Worm (Caenorhabditis elegans) whole organism, L4 larva: ENCODE data around the gene hpx-2.

Experiments used
- D1046.2 ChIP-seq: fragments of 200-800 bp; sonication (Bioruptor generic); IDR thresholded peaks from 2 replicates; pipeline ENCODE4 v1.3.6; 2022; ENCODE audit warnings: missing genetic modification characterization, missing compliant biosample characterization
- F26F4.8 ChIP-seq: fragments of 200-800 bp; sonication (Bioruptor generic); conservative IDR thresholded peaks from 2 replicates; pipeline ENCODE4 v1.3.6; 2022; ENCODE audit warnings: missing genetic modification characterization, missing compliant biosample characterization
- F49E8.2 ChIP-seq: sonication (generic microtip); optimal IDR thresholded peaks from 2 replicates; lab custom pipeline; 2016; ENCODE audit warnings: missing compliant biosample characterization, mild to moderate bottlenecking, missing genetic modification characterization, borderline replicate concordance
- Y48G9A.11 ChIP-seq: fragments of 200-800 bp; sonication (Bioruptor generic); IDR thresholded peaks from 2 replicates; pipeline ENCODE4 v1.3.6; 2022; ENCODE audit warnings: missing genetic modification reagents, missing genetic modification characterization, missing compliant biosample characterization
- aha-1 ChIP-seq: fragments of 150-350 bp; peaks from one replicate; lab custom pipeline; 2014; ENCODE audit warnings: missing biosample characterization, missing genetic modification characterization
- aly-2 ChIP-seq: sonication (generic microtip); optimal IDR thresholded peaks from 2 replicates; lab custom pipeline; 2018; ENCODE audit warnings: missing biosample characterization, missing genetic modification characterization
- ama-1 ChIP-seq: fragments of 150-350 bp; optimal IDR thresholded peaks from 2 replicates; lab custom pipeline; 2014; ENCODE audit warnings: inconsistent platforms, mixed read lengths
- arid-1 ChIP-seq: fragments of 200-800 bp; sonication (Bioruptor generic); conservative IDR thresholded peaks from 2 replicates; pipeline ENCODE4 v1.3.6; 2022; ENCODE audit warnings: missing genetic modification reagents, missing genetic modification characterization, missing compliant biosample characterization
- attf-4 ChIP-seq: sonication (generic microtip); optimal IDR thresholded peaks from 3 replicates; lab custom pipeline; 2017; ENCODE audit warnings: missing biosample characterization, missing genetic modification characterization
- ceh-20 ChIP-seq: fragments of 200-800 bp; sonication (Bioruptor generic); IDR thresholded peaks from 2 replicates; pipeline ENCODE4 v1.3.6; 2022; ENCODE audit warnings: missing genetic modification reagents, missing genetic modification characterization, missing compliant biosample characterization
- ceh-44 ChIP-seq: fragments of 200-800 bp; sonication (Bioruptor generic); IDR thresholded peaks from 2 replicates; pipeline ENCODE4 v1.3.6; 2022; ENCODE audit warnings: missing genetic modification reagents, missing genetic modification characterization, missing compliant biosample characterization
- cey-2 ChIP-seq: sonication (generic microtip); optimal IDR thresholded peaks from 3 replicates; lab custom pipeline; 2017; ENCODE audit warnings: missing genetic modification characterization, mild to moderate bottlenecking, missing compliant biosample characterization, antibody characterized with exemption, borderline replicate concordance; ENCODE audit not compliant: insufficient read depth
- ctbp-1 ChIP-seq: fragments of 200-800 bp; sonication (Bioruptor generic); IDR thresholded peaks from 2 replicates; pipeline ENCODE4 v1.3.6; 2022; ENCODE audit warnings: missing genetic modification reagents, missing genetic modification characterization, missing compliant biosample characterization
- daf-19 ChIP-seq: fragments of 200-800 bp; sonication (Bioruptor generic); conservative IDR thresholded peaks from 2 replicates; pipeline ENCODE4 v1.3.6; 2022; ENCODE audit warnings: missing genetic modification characterization, missing compliant biosample characterization
- daf-8 ChIP-seq: fragments of 200-800 bp; sonication (Bioruptor generic); IDR thresholded peaks from 2 replicates; pipeline ENCODE4 v1.3.6; 2022; ENCODE audit warnings: missing genetic modification characterization, missing compliant biosample characterization
- egl-43 ChIP-seq: fragments of 200-800 bp; sonication (Bioruptor generic); IDR thresholded peaks from 2 replicates; pipeline ENCODE4 v1.3.6; 2022; ENCODE audit warnings: missing genetic modification reagents, missing genetic modification characterization, missing compliant biosample characterization
- fkh-10 ChIP-seq: fragments of 150-350 bp; optimal IDR thresholded peaks from 2 replicates; lab custom pipeline; 2014; ENCODE audit warnings: missing biosample characterization, missing genetic modification reagents, missing genetic modification characterization
- hlh-30 ChIP-seq: sonication (generic microtip); optimal IDR thresholded peaks from 2 replicates; lab custom pipeline; 2017; ENCODE audit warnings: antibody characterized with exemption, mild to moderate bottlenecking, missing genetic modification characterization, missing compliant biosample characterization; ENCODE audit not compliant: insufficient read depth
- hmg-1.1 ChIP-seq: fragments of 200-800 bp; sonication (Bioruptor generic); IDR thresholded peaks from 2 replicates; pipeline ENCODE4 v1.3.6; 2022; ENCODE audit warnings: missing genetic modification reagents, missing genetic modification characterization, missing compliant biosample characterization
- jun-1 ChIP-seq: fragments of 150-350 bp; optimal IDR thresholded peaks from 2 replicates; lab custom pipeline; 2014; ENCODE audit warnings: missing biosample characterization, missing genetic modification reagents, missing genetic modification characterization
- lim-7 ChIP-seq: fragments of 200-800 bp; sonication (Bioruptor generic); IDR thresholded peaks from 2 replicates; pipeline ENCODE4 v1.3.6; 2022; ENCODE audit warnings: missing genetic modification characterization, missing compliant biosample characterization
- lin-1 ChIP-seq: fragments of 200-800 bp; sonication (Bioruptor generic); IDR thresholded peaks from 2 replicates; pipeline ENCODE4 v1.3.6; 2022; ENCODE audit warnings: missing genetic modification reagents, missing genetic modification characterization, missing compliant biosample characterization
- lin-29 ChIP-seq: fragments of 200-800 bp; sonication (Bioruptor generic); IDR thresholded peaks from 2 replicates; pipeline ENCODE4 v1.3.6; 2022; ENCODE audit warnings: missing genetic modification reagents, missing genetic modification characterization, missing compliant biosample characterization
- lin-38 ChIP-seq: fragments of 200-800 bp; sonication (Bioruptor generic); IDR thresholded peaks from 2 replicates; pipeline ENCODE4 v1.3.6; 2022; ENCODE audit warnings: missing genetic modification reagents, missing genetic modification characterization, missing compliant biosample characterization
- lsy-2 ChIP-seq, 2 experiments: fragments of 150-350 bp in 1 of 2; sonication (generic microtip) in 1 of 2; optimal IDR thresholded peaks; 2 replicates each; lab custom pipeline; 2014 to 2017; ENCODE audit warnings: missing biosample characterization in 2 of 2, missing genetic modification characterization in 2 of 2
- madf-5 ChIP-seq, 2 experiments: fragments of 200-800 bp; sonication (Bioruptor generic); IDR thresholded peaks; 2 replicates each; pipeline ENCODE4 v1.3.6; 2022; ENCODE audit warnings: missing compliant biosample characterization in 2 of 2, missing genetic modification characterization in 2 of 2
- mep-1 ChIP-seq: fragments of 150-350 bp; sonication (generic microtip); optimal IDR thresholded peaks from 3 replicates; lab custom pipeline; 2014; ENCODE audit warnings: missing biosample characterization, missing genetic modification characterization
- mxl-3 ChIP-seq: fragments of 200-800 bp; sonication (Bioruptor generic); optimal IDR thresholded peaks from 2 replicates; lab custom pipeline; 2018; ENCODE audit warnings: mild to moderate bottlenecking, missing genetic modification characterization, missing compliant biosample characterization
- nhr-102 ChIP-seq: sonication (generic microtip); optimal IDR thresholded peaks from 2 replicates; lab custom pipeline; 2016; ENCODE audit warnings: mild to moderate bottlenecking, missing genetic modification characterization, moderate library complexity, missing compliant biosample characterization
- nhr-28 ChIP-seq: fragments of 150-350 bp; optimal IDR thresholded peaks from 2 replicates; lab custom pipeline; 2014; ENCODE audit warnings: missing biosample characterization, missing genetic modification characterization
- nhr-42 ChIP-seq: fragments of 200-800 bp; sonication (Bioruptor generic); IDR thresholded peaks from 2 replicates; pipeline ENCODE4 v1.3.6; 2022; ENCODE audit warnings: missing genetic modification characterization, missing compliant biosample characterization
- nhr-48 ChIP-seq: sonication (generic microtip); optimal IDR thresholded peaks from 2 replicates; lab custom pipeline; 2016; ENCODE audit warnings: mild to moderate bottlenecking, missing genetic modification characterization, missing compliant biosample characterization
- nhr-77 ChIP-seq: fragments of 150-350 bp; optimal IDR thresholded peaks from 2 replicates; lab custom pipeline; 2014; ENCODE audit warnings: missing biosample characterization, missing genetic modification characterization
- rbr-2 ChIP-seq: sonication (generic microtip); optimal IDR thresholded peaks from 2 replicates; lab custom pipeline; 2016; ENCODE audit warnings: missing genotype, missing genetic modification characterization, missing compliant biosample characterization
- skn-1 ChIP-seq: fragments of 150-350 bp; optimal IDR thresholded peaks from 2 replicates; lab custom pipeline; 2014; ENCODE audit warnings: missing biosample characterization, missing genetic modification characterization
- spr-1 ChIP-seq: sonication (generic microtip); optimal IDR thresholded peaks from 2 replicates; lab custom pipeline; 2016; ENCODE audit warnings: mild to moderate bottlenecking, missing genetic modification characterization, missing compliant biosample characterization
- spr-3 ChIP-seq: fragments of 200-800 bp; sonication (Bioruptor generic); optimal IDR thresholded peaks from 2 replicates; lab custom pipeline; 2018; ENCODE audit warnings: mild to moderate bottlenecking, missing genetic modification characterization, missing compliant biosample characterization
- tra-1 ChIP-seq: fragments of 200-800 bp; sonication (Bioruptor generic); IDR thresholded peaks from 2 replicates; pipeline ENCODE4 v1.3.6; 2022; ENCODE audit warnings: missing genetic modification reagents, missing genetic modification characterization, missing compliant biosample characterization
- vab-7 ChIP-seq: fragments of 200-800 bp; sonication (Bioruptor generic); IDR thresholded peaks from 2 replicates; pipeline ENCODE4 v1.3.6; 2022; ENCODE audit warnings: missing genetic modification reagents, missing genetic modification characterization, missing compliant biosample characterization
- zfp-2 ChIP-seq: sonication (generic microtip); optimal IDR thresholded peaks from 2 replicates; lab custom pipeline; 2016; ENCODE audit warnings: mild to moderate bottlenecking, missing genetic modification characterization, missing compliant biosample characterization

The hpx-2 gene

ce11 chrV:13880607-13881006 is 30.3 kb downstream of the hpx-2 start, which contains the start of gene T22G5.3:
Gene T22G5.3, plus strand, starts transcription at chrV:13880907.
- TF ChIP-seq tra-1 (no peak), egl-43 (GFP tag; lab: Robert Waterston, UW) (no peak), D1046.2 (no peak), ctbp-1 (GFP tag; lab: Robert Waterston, UW) (no peak), rbr-2 (tag; lab: Kevin White, UChicago) (no peak), lin-29 (GFP tag; lab: Robert Waterston, UW) (no peak), ama-1 (lab: Kevin White, UChicago) (no peak), spr-3 (GFP tag; lab: Kevin White, UChicago) (no peak), daf-19 (no peak), ceh-44 (GFP tag; lab: Robert Waterston, UW) (no peak), lim-7 (GFP tag; lab: Robert Waterston, UW) (no peak), fkh-10 (GFP tag; lab: Kevin White, UChicago) (no peak), jun-1 (tag; lab: Kevin White, UChicago) (no peak), mep-1 (tag; lab: Kevin White, UChicago) (no peak), nhr-48 (tag; lab: Kevin White, UChicago) (no peak), F49E8.2 (tag; lab: Kevin White, UChicago) (no peak), hmg-1.1 (GFP tag; lab: Robert Waterston, UW) (no peak), Y48G9A.11 (GFP tag; lab: Robert Waterston, UW) (no peak), madf-5 (GFP tag; IDR thresholded peaks at IDR 0.05; lab: Robert Waterston, UW) (no peak), cey-2 (tag; lab: Kevin White, UChicago) (no peak)

ce11 chrV:13887358-13887757 is 37.1 kb downstream of the hpx-2 start, which contains the start of gene srsx-19:
Gene srsx-19, plus strand, starts transcription at chrV:13887658.
- TF ChIP-seq nhr-28 (tag; lab: Kevin White, UChicago) (no peak), aha-1 (tag; lab: Kevin White, UChicago) (peak; percentile 16), nhr-102 (tag; lab: Kevin White, UChicago) (no peak), F26F4.8 (no peak)

ce11 chrV:13889516-13889915 is 39.2 kb downstream of the hpx-2 start, which contains the start of gene spp-12:
Gene spp-12, plus strand, starts transcription at chrV:13889816.
- TF ChIP-seq mxl-3 (GFP tag; lab: Kevin White, UChicago) (no peak), daf-19 (no peak), lsy-2 (tag; optimal IDR thresholded peaks at IDR 0.05; lab: Kevin White, UChicago) (no peak), nhr-42 (GFP tag; lab: Robert Waterston, UW) (no peak), ceh-44 (GFP tag; lab: Robert Waterston, UW) (no peak), aly-2 (no peak), ceh-20 (no peak), zfp-2 (tag; lab: Kevin White, UChicago) (no peak), daf-8 (no peak), Y48G9A.11 (GFP tag; lab: Robert Waterston, UW) (no peak), hlh-30 (no peak), arid-1 (no peak), attf-4 (tag; lab: Kevin White, UChicago) (no peak), nhr-77 (tag; lab: Kevin White, UChicago) (no peak), lin-38 (GFP tag; lab: Robert Waterston, UW) (no peak), skn-1 (tag; lab: Kevin White, UChicago) (no peak), vab-7 (GFP tag; lab: Robert Waterston, UW) (no peak), nhr-48 (tag; lab: Kevin White, UChicago) (no peak), spr-1 (no peak), lin-1 (GFP tag; lab: Robert Waterston, UW) (no peak)
- TF ChIP-seq, all 104 proteins: peak for 0
